Worm (Caenorhabditis elegans): ENCODE data around the gene let-756.
A peak's percentile ranks its signal among the peaks of the same experiment; 100 is the strongest.

Gene let-756

ce11 chrIII:6446807-6447206, 39.9 kb downstream of the let-756 start, which contains the start of gene let-721:
Gene let-721 (minus strand): TSS chrIII:6446907.
- TF ChIP-seq lin-13 (GFP tag; optimal IDR thresholded peaks at IDR 0.05) (no peak), snpc-4 (tag; optimal IDR thresholded peaks at IDR 0.05) (no peak), ces-1 (GFP tag; optimal IDR thresholded peaks at IDR 0.05) (no peak), nhr-76 (tag; optimal IDR thresholded peaks at IDR 0.05) (no peak), vab-7 (GFP tag; IDR thresholded peaks at IDR 0.05) (0 out of 2 replicates have a peak, but pooled peaks have one; percentile 11), unc-62 (GFP tag; optimal IDR thresholded peaks at IDR 0.05 in 1 of 2) (peak in 1 of 2 experiments; percentile 45), unc-62 (tag; optimal IDR thresholded peaks at IDR 0.05) (no peak)

ce11 chrIII:6447521-6447920, 40.6 kb downstream of the let-756 start:
- no peak for TF ChIP-seq set-16 (GFP tag; IDR thresholded peaks at IDR 0.05)
- TF ChIP-seq lin-39 (tag; optimal IDR thresholded peaks at IDR 0.05): no peak
- TF ChIP-seq unc-39 (tag; optimal IDR thresholded peaks at IDR 0.05): no peak
- TF ChIP-seq T20F7.1 (GFP tag; optimal IDR thresholded peaks at IDR 0.05): peak; percentile 53
- no peak for TF ChIP-seq zfp-2 (tag; optimal IDR thresholded peaks at IDR 0.05)
- TF ChIP-seq dpl-1 (GFP tag; optimal IDR thresholded peaks at IDR 0.05): peak; percentile 33
- 0 out of 2 replicates have a peak, but pooled peaks have one; percentile 22 for TF ChIP-seq nhr-42 (GFP tag; IDR thresholded peaks at IDR 0.05)
- TF ChIP-seq mep-1 (tag; optimal IDR thresholded peaks at IDR 0.05): peak; percentile 61
- no peak for TF ChIP-seq attf-4 (tag; optimal IDR thresholded peaks at IDR 0.05)
- no peak for TF ChIP-seq F37D6.2 (tag; optimal IDR thresholded peaks at IDR 0.05)
- TF ChIP-seq mxl-2 (GFP tag; conservative IDR thresholded peaks at IDR 0.05): no peak
- peak; percentile 82 for TF ChIP-seq hlh-30 (tag; optimal IDR thresholded peaks at IDR 0.05; ENCODE audit: insufficient read depth)
- no peak for TF ChIP-seq fos-1 (tag; optimal IDR thresholded peaks at IDR 0.05)
- TF ChIP-seq snpc-4 (tag; optimal IDR thresholded peaks at IDR 0.05): no peak
- peak; percentile 78 for TF ChIP-seq nhr-11 (tag; optimal IDR thresholded peaks at IDR 0.05)
- TF ChIP-seq tag-97 (GFP tag; IDR thresholded peaks at IDR 0.05): no peak
- TF ChIP-seq egl-43 (GFP tag; IDR thresholded peaks at IDR 0.05): no peak
- no peak for TF ChIP-seq sdz-12 (GFP tag; optimal IDR thresholded peaks at IDR 0.05)
- TF ChIP-seq lir-3 (tag; optimal IDR thresholded peaks at IDR 0.05): no peak
- TF ChIP-seq tra-1 (GFP tag; IDR thresholded peaks at IDR 0.05): peak; percentile 82
- no peak for TF ChIP-seq Y48G9A.11 (GFP tag; IDR thresholded peaks at IDR 0.05)
- no peak for TF ChIP-seq Y5F2A.4 (GFP tag; optimal IDR thresholded peaks at IDR 0.05)
- no peak for TF ChIP-seq nhr-25 (tag; optimal IDR thresholded peaks at IDR 0.05; ENCODE audit: borderline replicate concordance, insufficient read depth)
- TF ChIP-seq snpc-1.2 (GFP tag; IDR thresholded peaks at IDR 0.05): no peak
- no peak for TF ChIP-seq ztf-7 (tag; optimal IDR thresholded peaks at IDR 0.05)
- no peak for TF ChIP-seq php-3 (GFP tag; IDR thresholded peaks at IDR 0.05)
- no peak for TF ChIP-seq Y105C5A.15 (GFP tag; IDR thresholded peaks at IDR 0.05)
- no peak for TF ChIP-seq saeg-2 (GFP tag; IDR thresholded peaks at IDR 0.05)
- no peak for TF ChIP-seq mdt-29 (GFP tag; IDR thresholded peaks at IDR 0.05)
- TF ChIP-seq cey-2 (tag; optimal IDR thresholded peaks at IDR 0.05; ENCODE audit: borderline replicate concordance, insufficient read depth): peak; percentile 24
- peak; percentile 52 for TF ChIP-seq mes-2 (tag; optimal IDR thresholded peaks at IDR 0.05; ENCODE audit: poor library complexity, severe bottlenecking)
- no peak for TF ChIP-seq zfp-3 (GFP tag; conservative IDR thresholded peaks at IDR 0.05)
- peak; percentile 26 for TF ChIP-seq nhr-102 (tag; optimal IDR thresholded peaks at IDR 0.05)
- peak; percentile 89 for TF ChIP-seq nhr-48 (tag; optimal IDR thresholded peaks at IDR 0.05)
- TF ChIP-seq nhr-77 (tag; optimal IDR thresholded peaks at IDR 0.05): peak; percentile 44
- TF ChIP-seq aly-2 (tag; optimal IDR thresholded peaks at IDR 0.05): no peak
- no peak for TF ChIP-seq egl-27 (tag; optimal IDR thresholded peaks at IDR 0.05)
- peak; percentile 54 for TF ChIP-seq hmg-1.1 (GFP tag; IDR thresholded peaks at IDR 0.05)
- TF ChIP-seq jun-1 (tag; optimal IDR thresholded peaks at IDR 0.05): peak; percentile 36
- TF ChIP-seq ctbp-1 (GFP tag; IDR thresholded peaks at IDR 0.05): no peak
- no peak for TF ChIP-seq ceh-20 (GFP tag; IDR thresholded peaks at IDR 0.05)
- no peak for TF ChIP-seq vab-7 (GFP tag; IDR thresholded peaks at IDR 0.05)
- TF ChIP-seq F44E2.7 (GFP tag; IDR thresholded peaks at IDR 0.05): no peak
- no peak for TF ChIP-seq nhr-237 (tag; optimal IDR thresholded peaks at IDR 0.05)
- TF ChIP-seq aha-1 (tag): peak; percentile 98
- no peak for TF ChIP-seq unc-62 (GFP tag; optimal IDR thresholded peaks at IDR 0.05 in 1 of 2)
- no peak for TF ChIP-seq unc-62 (tag; optimal IDR thresholded peaks at IDR 0.05)
